Fruit fly (Drosophila melanogaster) whole organism, wandering third instar larva: Measurements from ENCODE around the gene Tcs4.

Experiments
- Abd-B ChIP-seq: fragments of >200 bp; optimal IDR thresholded peaks from 2 replicates; lab custom pipeline; 2017; ENCODE audit warnings: missing biosample characterization, missing genetic modification characterization
- CG32264 ChIP-seq: fragments of 200-800 bp; sonication (Bioruptor generic); optimal IDR thresholded peaks from 2 replicates; lab custom pipeline; 2016; ENCODE audit warnings: missing biosample characterization, missing genetic modification characterization
- CG9705 ChIP-seq: fragments of 200-800 bp; sonication (Bioruptor generic); optimal IDR thresholded peaks from 2 replicates; lab custom pipeline; 2018; ENCODE audit warnings: missing biosample characterization, mild to moderate bottlenecking, missing genetic modification characterization
- CrebA ChIP-seq: fragments of 200-800 bp; sonication (Bioruptor generic); optimal IDR thresholded peaks from 2 replicates; lab custom pipeline; 2016; ENCODE audit warnings: missing biosample characterization, mild to moderate bottlenecking, missing genetic modification characterization, borderline replicate concordance
- Dif ChIP-seq: fragments of 200-275, 200-300 bp; sonication (Bioruptor generic); optimal IDR thresholded peaks from 2 replicates; lab custom pipeline; 2018; ENCODE audit warnings: missing biosample characterization, missing genetic modification characterization; ENCODE audit not compliant: partially characterized antibody
- HLH106 ChIP-seq: fragments of 200-800 bp; optimal IDR thresholded peaks from 3 replicates; lab custom pipeline; 2019; ENCODE audit warnings: missing biosample characterization, mild to moderate bottlenecking, missing genetic modification characterization, moderate library complexity
- Hnf4 ChIP-seq: fragments of 200-800 bp; sonication (Bioruptor generic); optimal IDR thresholded peaks from 2 replicates; lab custom pipeline; 2016; ENCODE audit warnings: missing biosample characterization, mild to moderate bottlenecking, missing genetic modification characterization
- Hr78 ChIP-seq: fragments of >200 bp; optimal IDR thresholded peaks from 2 replicates; lab custom pipeline; 2017; ENCODE audit warnings: missing biosample characterization, missing genetic modification characterization
- Hr83 ChIP-seq: fragments of 200-300 bp; sonication (Bioruptor generic); optimal IDR thresholded peaks from 2 replicates; lab custom pipeline; 2016; ENCODE audit warnings: missing biosample characterization, mild to moderate bottlenecking, missing genetic modification characterization, moderate library complexity; ENCODE audit not compliant: poor library complexity, severe bottlenecking
- Jra ChIP-seq: sonication (Bioruptor generic); optimal IDR thresholded peaks from 2 replicates; lab custom pipeline; 2016; ENCODE audit warnings: missing biosample characterization, missing genetic modification characterization
- Mio ChIP-seq: sonication (Bioruptor generic); optimal IDR thresholded peaks from 2 replicates; lab custom pipeline; 2016; ENCODE audit warnings: missing biosample characterization, missing genetic modification characterization
- Myc ChIP-seq: fragments of >200 bp; optimal IDR thresholded peaks from 2 replicates; lab custom pipeline; 2017
- N ChIP-seq: fragments of >200 bp; optimal IDR thresholded peaks from 2 replicates; lab custom pipeline; 2018; ENCODE audit warnings: missing biosample characterization, missing external identifiers, missing genetic modification characterization
- OdsH ChIP-seq: fragments of 200-800 bp; sonication (Bioruptor generic); optimal IDR thresholded peaks from 2 replicates; lab custom pipeline; 2016; ENCODE audit warnings: missing biosample characterization, mild to moderate bottlenecking, missing genetic modification characterization
- Rel ChIP-seq, 2 experiments: fragments of 200-800 bp; sonication (Bioruptor generic) in 1 of 2; optimal IDR thresholded peaks; 2 replicates in 1 of 2; 3 replicates in 1 of 2; lab custom pipeline; 2016 to 2019; ENCODE audit warnings: mild to moderate bottlenecking in 2 of 2, missing biosample characterization in 2 of 2, missing genetic modification characterization in 2 of 2, moderate library complexity in 1 of 2
- Sp1 ChIP-seq: fragments of 200-800 bp; sonication (Bioruptor generic); optimal IDR thresholded peaks from 3 replicates; lab custom pipeline; 2019; ENCODE audit warnings: missing biosample characterization, mild to moderate bottlenecking, missing genetic modification characterization, moderate library complexity
- Vsx2 ChIP-seq: fragments of 200-300, 225-300 bp; sonication (Bioruptor generic); optimal IDR thresholded peaks from 2 replicates; lab custom pipeline; 2018; ENCODE audit warnings: missing biosample characterization, missing genetic modification characterization; ENCODE audit not compliant: partially characterized antibody
- br ChIP-seq: fragments of 200-800 bp; sonication (Bioruptor generic); optimal IDR thresholded peaks from 2 replicates; lab custom pipeline; 2016; ENCODE audit warnings: missing biosample characterization, missing genetic modification characterization
- brk ChIP-seq: fragments of 200-800 bp; sonication (Bioruptor generic); optimal IDR thresholded peaks from 2 replicates; lab custom pipeline; 2016; ENCODE audit warnings: missing biosample characterization, mild to moderate bottlenecking, missing genetic modification characterization
- dl ChIP-seq, 2 experiments: fragments of 175-275, 200-275 bp in 1 of 2; fragments of 200-275 bp in 1 of 2; sonication (Bioruptor generic); optimal IDR thresholded peaks; lab custom pipeline; 2018; ENCODE audit warnings: mild to moderate bottlenecking in 2 of 2, missing biosample characterization in 2 of 2, missing genetic modification characterization in 2 of 2, moderate library complexity in 2 of 2; ENCODE audit not compliant: partially characterized antibody in 2 of 2, insufficient read depth in 1 of 2
- dmrt93B ChIP-seq: fragments of 200-800 bp; sonication (Bioruptor generic); optimal IDR thresholded peaks from 2 replicates; lab custom pipeline; 2018; ENCODE audit warnings: missing biosample characterization, mild to moderate bottlenecking, missing genetic modification characterization
- dsf ChIP-seq: sonication (Bioruptor generic); optimal IDR thresholded peaks from 2 replicates; lab custom pipeline; 2016; ENCODE audit warnings: missing biosample characterization, missing genetic modification characterization, borderline replicate concordance
- ey ChIP-seq: fragments of 200-800 bp; sonication (Bioruptor generic); optimal IDR thresholded peaks from 2 replicates; lab custom pipeline; 2016; ENCODE audit warnings: missing biosample characterization, missing genetic modification characterization
- foxo ChIP-seq, 2 experiments: fragments of 200-800 bp; sonication (Bioruptor generic); optimal IDR thresholded peaks; 2 replicates in 1 of 2; 3 replicates in 1 of 2; lab custom pipeline; 2016 to 2017; ENCODE audit warnings: missing biosample characterization in 2 of 2, missing genetic modification characterization in 2 of 2
- h ChIP-seq: fragments of 200-800 bp; sonication (Bioruptor generic); optimal IDR thresholded peaks from 3 replicates; lab custom pipeline; 2016; ENCODE audit warnings: missing biosample characterization, mild to moderate bottlenecking, missing genetic modification characterization
- jim ChIP-seq: fragments of 175-275, 200-325 bp; sonication (Bioruptor generic); optimal IDR thresholded peaks from 2 replicates; lab custom pipeline; 2016; ENCODE audit warnings: missing biosample characterization, mild to moderate bottlenecking, missing genetic modification characterization
- lola ChIP-seq: fragments of >200 bp; optimal IDR thresholded peaks from 2 replicates; lab custom pipeline; 2017; ENCODE audit warnings: missing biosample characterization, missing genetic modification characterization
- psq ChIP-seq: fragments of 200-800 bp; sonication (Bioruptor generic); optimal IDR thresholded peaks from 3 replicates; lab custom pipeline; 2017; ENCODE audit warnings: missing biosample characterization, mild to moderate bottlenecking, missing genetic modification characterization, moderate library complexity
- rgr ChIP-seq: fragments of 200-800 bp; sonication (Bioruptor generic); optimal IDR thresholded peaks from 3 replicates; lab custom pipeline; 2016; ENCODE audit warnings: missing biosample characterization, mild to moderate bottlenecking, missing genetic modification characterization
- sage ChIP-seq: fragments of 200-800 bp; sonication (Bioruptor generic); optimal IDR thresholded peaks from 2 replicates; lab custom pipeline; 2016; ENCODE audit warnings: missing biosample characterization, mild to moderate bottlenecking, missing genetic modification characterization
- sv ChIP-seq: fragments of 200-800 bp; sonication (Bioruptor generic); optimal IDR thresholded peaks from 3 replicates; lab custom pipeline; 2016; ENCODE audit warnings: missing biosample characterization, missing genetic modification characterization
- tai ChIP-seq: sonication (Bioruptor generic); optimal IDR thresholded peaks from 2 replicates; lab custom pipeline; 2016; ENCODE audit warnings: missing biosample characterization, missing genetic modification characterization
- usp ChIP-seq: fragments of >200 bp; optimal IDR thresholded peaks from 2 replicates; lab custom pipeline; 2017; ENCODE audit warnings: missing biosample characterization, missing genetic modification characterization
- woc ChIP-seq: sonication (Bioruptor generic); optimal IDR thresholded peaks from 2 replicates; lab custom pipeline; 2016; ENCODE audit warnings: missing biosample characterization, mild to moderate bottlenecking, missing genetic modification characterization

Tcs4 gene

dm6 chrX:19663196-19663858, 38.2 kb downstream of the Tcs4 start (continued):
- TF ChIP-seq jim (GFP tag; lab: Kevin White, UChicago) (no peak), foxo (GFP tag; optimal IDR thresholded peaks at IDR 0.05; lab: Kevin White, UChicago) (peak in 1 of 2 experiments; percentile 45), woc (peak; percentile 79), br (peak; percentile 34), Hnf4 (GFP tag; lab: Kevin White, UChicago) (no peak)

dm6 chrX:19662583-19663195, 38.9 kb downstream of the Tcs4 start:
- TF ChIP-seq Jra (GFP tag; lab: Kevin White, UChicago), result no peak
- TF ChIP-seq HLH106 (tag; lab: Kevin White, UChicago), result no peak
- TF ChIP-seq Myc (lab: Kevin White, UChicago), result no peak
- TF ChIP-seq rgr (GFP tag; lab: Kevin White, UChicago), result no peak
- TF ChIP-seq dl (GFP tag; optimal IDR thresholded peaks at IDR 0.05; lab: Kevin White, UChicago; ENCODE audit: insufficient read depth in 1 of 2, partially characterized antibody in 2 of 2), result peak in 1 of 2 experiments; percentile 74
- no peak for TF ChIP-seq ey (GFP tag; lab: Kevin White, UChicago)
- no peak for TF ChIP-seq CG9705
- TF ChIP-seq foxo (GFP tag; optimal IDR thresholded peaks at IDR 0.05; lab: Kevin White, UChicago), result no peak
- TF ChIP-seq Hr83 (GFP tag; lab: Kevin White, UChicago), result peak; percentile 53
- peak; percentile 85 for TF ChIP-seq Vsx2 (GFP tag; lab: Kevin White, UChicago)
- no peak for TF ChIP-seq usp
- no peak for TF ChIP-seq OdsH (GFP tag; lab: Kevin White, UChicago)
- no peak for TF ChIP-seq jim (GFP tag; lab: Kevin White, UChicago)
- no peak for TF ChIP-seq Abd-B
- TF ChIP-seq psq (GFP tag; lab: Kevin White, UChicago), result no peak
- TF ChIP-seq h (GFP tag; lab: Kevin White, UChicago), result no peak
- TF ChIP-seq dmrt93B (GFP tag; lab: Kevin White, UChicago), result no peak
- TF ChIP-seq brk, result no peak
- no peak for TF ChIP-seq br
- peak; percentile 90 for TF ChIP-seq Dif (GFP tag; lab: Kevin White, UChicago)

DNA sequence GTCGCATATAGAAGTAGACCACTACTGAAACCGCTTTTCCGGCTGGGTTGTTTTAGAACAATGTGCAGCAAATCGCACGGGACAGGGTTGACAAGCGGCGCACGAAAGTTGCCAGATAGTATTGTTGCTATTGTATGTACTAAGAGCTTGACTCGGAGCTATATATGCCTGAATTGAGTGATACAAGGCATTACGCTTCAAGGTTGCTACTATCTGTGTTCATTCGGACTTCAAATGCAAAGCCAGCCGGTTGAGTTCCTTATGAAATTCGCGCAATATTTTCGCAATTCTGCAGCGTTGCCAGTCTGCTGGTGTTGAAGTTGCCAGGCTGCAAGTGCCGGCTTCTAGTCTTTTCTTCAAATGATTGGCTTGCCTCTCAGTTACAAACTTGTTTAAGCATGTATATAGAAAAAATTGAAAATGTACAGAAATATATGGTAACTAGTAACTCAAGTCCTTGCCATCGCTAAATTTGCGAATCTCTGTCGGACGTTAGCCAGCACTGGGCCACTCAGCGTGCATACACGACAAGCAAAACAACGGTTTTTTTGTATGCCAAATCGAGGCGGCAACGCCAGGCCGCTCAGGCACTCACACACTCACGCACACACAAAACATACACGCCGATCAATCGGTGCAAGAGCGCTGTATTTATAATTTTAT, 49.7 kb downstream of the Tcs4 start, which contains the start of the genes Ranbp21 and Elys:
Gene Ranbp21, minus strand, starts transcription at position 513 of the 663 bp plus-strand sequence.
Gene Elys, plus strand, starts transcription at position 549 of the 663 bp plus-strand sequence.
- no peak for TF ChIP-seq dmrt93B (GFP tag; lab: Kevin White, UChicago)
- no peak for TF ChIP-seq Mio (GFP tag; lab: Kevin White, UChicago)
- TF ChIP-seq jim (GFP tag; lab: Kevin White, UChicago), result no peak
- no peak for TF ChIP-seq OdsH (GFP tag; lab: Kevin White, UChicago)
- TF ChIP-seq psq (GFP tag; lab: Kevin White, UChicago), result peak; percentile 40
- TF ChIP-seq CG32264 (GFP tag; lab: Kevin White, UChicago), result no peak
- TF ChIP-seq Vsx2 (GFP tag; lab: Kevin White, UChicago), result no peak
- no peak for TF ChIP-seq tai (GFP tag; lab: Kevin White, UChicago)
- TF ChIP-seq Hr78, result no peak
- peak; percentile 0 for TF ChIP-seq sv
- TF ChIP-seq brk, result no peak
- no peak for TF ChIP-seq br
- TF ChIP-seq ey (GFP tag; lab: Kevin White, UChicago), result peak; percentile 59
- TF ChIP-seq sage (GFP tag; lab: Kevin White, UChicago), result no peak
- TF ChIP-seq dsf, result no peak
- peak; percentile 56 for TF ChIP-seq HLH106 (tag; lab: Kevin White, UChicago)
- TF ChIP-seq CG9705, result peak; percentile 44
- no peak for TF ChIP-seq Hr83 (GFP tag; lab: Kevin White, UChicago)
- peak; percentile 24 for TF ChIP-seq Sp1 (GFP tag; lab: Kevin White, UChicago)
- TF ChIP-seq lola (GFP tag; lab: Kevin White, UChicago), result no peak
- TF ChIP-seq N (GFP tag; lab: Kevin White, UChicago), result no peak
- no peak for TF ChIP-seq Rel (GFP tag; optimal IDR thresholded peaks at IDR 0.05; lab: Kevin White, UChicago)
- TF ChIP-seq Rel (tag; optimal IDR thresholded peaks at IDR 0.05; lab: Kevin White, UChicago), result no peak
- TF ChIP-seq h (GFP tag; lab: Kevin White, UChicago), result no peak
- no peak for TF ChIP-seq usp
- no peak for TF ChIP-seq woc
- peak in 1 of 2 experiments; percentile 66 for TF ChIP-seq foxo (GFP tag; optimal IDR thresholded peaks at IDR 0.05; lab: Kevin White, UChicago)
- no peak for TF ChIP-seq CrebA (GFP tag; lab: Kevin White, UChicago)
